Worm (Caenorhabditis elegans) whole organism, late embryonic: ENCODE data around the gene col-164.

ENCODE experiments used
- C38D4.7 ChIP-seq: fragments of 200-800 bp; sonication (Bioruptor generic); optimal IDR thresholded peaks from 2 replicates; lab custom pipeline; 2018; ENCODE audit warnings: mild to moderate bottlenecking, missing genetic modification characterization, moderate library complexity, missing compliant biosample characterization
- F13H6.1 ChIP-seq: sonication (generic microtip); optimal IDR thresholded peaks from 2 replicates; lab custom pipeline; 2016; ENCODE audit warnings: missing genetic modification characterization, missing compliant biosample characterization
- K02D7.2 ChIP-seq: sonication (generic microtip); optimal IDR thresholded peaks from 2 replicates; lab custom pipeline; 2017; ENCODE audit warnings: mild to moderate bottlenecking, missing genetic modification characterization, missing compliant biosample characterization
- K09A11.1 ChIP-seq: sonication (generic microtip); optimal IDR thresholded peaks from 2 replicates; lab custom pipeline; 2017; ENCODE audit warnings: antibody characterized with exemption, mild to moderate bottlenecking, missing genetic modification characterization, missing compliant biosample characterization; ENCODE audit not compliant: insufficient read depth
- ahr-1 ChIP-seq: sonication (generic microtip); optimal IDR thresholded peaks from 2 replicates; lab custom pipeline; 2016; ENCODE audit warnings: missing genetic modification characterization, missing compliant biosample characterization
- ama-1 ChIP-seq: fragments of 150-350 bp; optimal IDR thresholded peaks from 2 replicates; lab custom pipeline; 2014
- ceh-18 ChIP-seq: sonication (generic microtip); optimal IDR thresholded peaks from 2 replicates; lab custom pipeline; 2016; ENCODE audit warnings: missing genetic modification characterization, missing compliant biosample characterization
- ceh-19 ChIP-seq: fragments of 200-800 bp; sonication (Bioruptor generic); optimal IDR thresholded peaks from 2 replicates; lab custom pipeline; 2018; ENCODE audit warnings: mild to moderate bottlenecking, missing genetic modification characterization, missing compliant biosample characterization
- ceh-22 ChIP-seq: sonication (generic microtip); optimal IDR thresholded peaks from 2 replicates; lab custom pipeline; 2017; ENCODE audit warnings: missing biosample characterization, missing genetic modification characterization
- ceh-30 ChIP-seq: fragments of 150-350 bp; optimal IDR thresholded peaks from 2 replicates; lab custom pipeline; 2014; ENCODE audit warnings: missing biosample characterization, missing genetic modification characterization
- ceh-31 ChIP-seq: sonication (generic microtip); optimal IDR thresholded peaks from 2 replicates; lab custom pipeline; 2016; ENCODE audit warnings: missing genetic modification characterization, missing compliant biosample characterization
- ceh-34 ChIP-seq: sonication (generic microtip); optimal IDR thresholded peaks from 2 replicates; lab custom pipeline; 2016; ENCODE audit warnings: mild to moderate bottlenecking, missing genetic modification characterization, missing compliant biosample characterization
- ceh-48 ChIP-seq: sonication (generic microtip); optimal IDR thresholded peaks from 2 replicates; lab custom pipeline; 2016; ENCODE audit warnings: missing genetic modification characterization, inconsistent platforms, missing compliant biosample characterization
- che-1 ChIP-seq: sonication (generic microtip); optimal IDR thresholded peaks from 2 replicates; lab custom pipeline; 2016; ENCODE audit warnings: mild to moderate bottlenecking, missing genetic modification characterization, missing compliant biosample characterization
- elt-4 ChIP-seq: sonication (generic microtip); optimal IDR thresholded peaks from 2 replicates; lab custom pipeline; 2016; ENCODE audit warnings: missing genetic modification characterization, missing compliant biosample characterization
- ets-4 ChIP-seq: sonication (generic microtip); optimal IDR thresholded peaks from 2 replicates; lab custom pipeline; 2016; ENCODE audit warnings: missing genetic modification characterization, missing compliant biosample characterization
- fkh-6 ChIP-seq: sonication (generic microtip); optimal IDR thresholded peaks from 2 replicates; lab custom pipeline; 2016; ENCODE audit warnings: missing genetic modification characterization, missing compliant biosample characterization
- gmeb-2 ChIP-seq: sonication (generic microtip); optimal IDR thresholded peaks from 2 replicates; lab custom pipeline; 2016; ENCODE audit warnings: missing genetic modification characterization, inconsistent platforms, missing compliant biosample characterization
- hlh-13 ChIP-seq: fragments of 200-800 bp; sonication (Bioruptor generic); optimal IDR thresholded peaks from 2 replicates; lab custom pipeline; 2018; ENCODE audit warnings: mild to moderate bottlenecking, missing genetic modification characterization, missing compliant biosample characterization
- hlh-30 ChIP-seq: sonication (generic microtip); optimal IDR thresholded peaks from 2 replicates; lab custom pipeline; 2017; ENCODE audit warnings: antibody characterized with exemption, missing genetic modification characterization, missing compliant biosample characterization; ENCODE audit not compliant: insufficient read depth
- hlh-8 ChIP-seq: sonication (generic microtip); optimal IDR thresholded peaks from 2 replicates; lab custom pipeline; 2016; ENCODE audit warnings: missing genotype, missing genetic modification characterization, missing compliant biosample characterization
- lin-11 ChIP-seq: fragments of 200-800 bp; sonication (Bioruptor generic); optimal IDR thresholded peaks from 2 replicates; lab custom pipeline; 2018; ENCODE audit warnings: mild to moderate bottlenecking, missing genetic modification characterization, missing compliant biosample characterization
- madf-2 ChIP-seq: sonication (generic microtip); optimal IDR thresholded peaks from 2 replicates; lab custom pipeline; 2017; ENCODE audit warnings: missing genetic modification characterization, missing compliant biosample characterization
- nfya-1 ChIP-seq: sonication (generic microtip); optimal IDR thresholded peaks from 2 replicates; lab custom pipeline; 2017; ENCODE audit warnings: missing genetic modification characterization, mild to moderate bottlenecking, missing compliant biosample characterization, antibody characterized with exemption, moderate library complexity
- nhr-11 ChIP-seq: fragments of 150-350 bp; optimal IDR thresholded peaks from 2 replicates; lab custom pipeline; 2014; ENCODE audit warnings: missing biosample characterization, missing genetic modification characterization
- nhr-232 ChIP-seq: sonication (generic microtip); optimal IDR thresholded peaks from 2 replicates; lab custom pipeline; 2016; ENCODE audit warnings: missing genetic modification characterization, missing compliant biosample characterization
- pag-3 ChIP-seq: sonication (generic microtip); optimal IDR thresholded peaks from 2 replicates; lab custom pipeline; 2016; ENCODE audit warnings: missing compliant biosample characterization, missing genetic modification characterization, borderline replicate concordance
- pha-2 ChIP-seq: sonication (generic microtip); optimal IDR thresholded peaks from 2 replicates; lab custom pipeline; 2017; ENCODE audit warnings: mild to moderate bottlenecking, missing genetic modification characterization, missing compliant biosample characterization
- pha-4 ChIP-seq: fragments of 150-350 bp; optimal IDR thresholded peaks from 2 replicates; lab custom pipeline; 2018; ENCODE audit warnings: missing biosample characterization, missing genetic modification reagents, missing genetic modification characterization
- pqm-1 ChIP-seq: sonication (generic microtip); optimal IDR thresholded peaks from 2 replicates; lab custom pipeline; 2016; ENCODE audit warnings: missing genetic modification characterization, missing compliant biosample characterization
- pros-1 ChIP-seq: fragments of 150-350 bp; optimal IDR thresholded peaks from 2 replicates; lab custom pipeline; 2014; ENCODE audit warnings: missing biosample characterization, missing genetic modification reagents, missing genetic modification characterization
- rnt-1 ChIP-seq: sonication (generic microtip); optimal IDR thresholded peaks from 2 replicates; lab custom pipeline; 2016; ENCODE audit warnings: missing genetic modification characterization, missing compliant biosample characterization
- sox-4 ChIP-seq: sonication (generic microtip); optimal IDR thresholded peaks from 2 replicates; lab custom pipeline; 2017; ENCODE audit warnings: mild to moderate bottlenecking, missing genetic modification characterization, inconsistent platforms, missing compliant biosample characterization
- syd-9 ChIP-seq: sonication (generic microtip); optimal IDR thresholded peaks from 2 replicates; lab custom pipeline; 2016; ENCODE audit warnings: mild to moderate bottlenecking, missing genetic modification characterization, moderate library complexity, missing compliant biosample characterization
- tbx-2 ChIP-seq: sonication (generic microtip); optimal IDR thresholded peaks from 2 replicates; lab custom pipeline; 2016; ENCODE audit warnings: missing genetic modification characterization, missing compliant biosample characterization
- unc-42 ChIP-seq: sonication (generic microtip); optimal IDR thresholded peaks from 2 replicates; lab custom pipeline; 2016; ENCODE audit warnings: missing genotype, missing genetic modification characterization, missing compliant biosample characterization
- zip-5 ChIP-seq: sonication (generic microtip); optimal IDR thresholded peaks from 2 replicates; lab custom pipeline; 2016; ENCODE audit warnings: missing genetic modification characterization, missing compliant biosample characterization

Gene col-164

ce11 chrX:2130141-2130540 lies 36.9 kb downstream of the col-164 start, which contains the start of gene F53B1.8:
TSS of gene F53B1.8 (minus strand) at chrX:2130241.
- TF ChIP-seq C38D4.7 (GFP tag; lab: Kevin White, UChicago) (no peak), hlh-8 (no peak)

ce11 chrX:2131650-2132049 lies 38.4 kb downstream of the col-164 start, which contains the start of gene F53B1.9:
TSS of gene F53B1.9 (minus strand) at chrX:2131844.
- TF ChIP-seq unc-42 (tag; lab: Kevin White, UChicago) (peak; percentile 30), ama-1 (no peak)

ce11 chrX:2136937-2137336 lies 43.7 kb downstream of the col-164 start:
- TF ChIP-seq gmeb-2 (tag; lab: Kevin White, UChicago) (no peak), unc-42 (tag; lab: Kevin White, UChicago) (peak; percentile 45), nhr-11 (tag; lab: Kevin White, UChicago) (no peak)

DNA sequence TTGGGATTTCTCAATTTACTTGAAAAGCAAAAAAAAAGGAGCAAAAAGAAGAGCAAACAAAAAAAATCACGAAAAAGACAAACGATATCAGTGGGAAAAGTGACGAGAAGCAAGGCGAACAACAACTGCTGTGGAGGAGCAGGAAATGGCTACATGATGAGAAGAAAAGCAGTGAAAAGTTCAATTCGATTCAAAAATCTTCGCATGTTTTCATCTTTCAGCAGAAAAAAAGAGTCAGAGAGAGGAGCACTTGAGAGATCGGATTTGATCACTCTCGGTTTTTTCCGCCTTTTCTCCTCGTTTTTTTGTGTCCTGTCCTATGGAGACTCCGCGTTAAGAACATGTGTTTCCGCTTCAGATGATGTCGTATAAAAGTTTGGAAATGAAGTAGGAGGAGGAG lies 45.7 kb downstream of the col-164 start:
- peak; percentile 32 for TF ChIP-seq ceh-18 (tag; lab: Kevin White, UChicago)
- no peak for TF ChIP-seq ceh-19
- no peak for TF ChIP-seq ceh-22

ce11 chrX:2140610-2141009 lies 47.3 kb downstream of the col-164 start:
- TF ChIP-seq pha-2 (tag; lab: Kevin White, UChicago) (no peak), nhr-11 (tag; lab: Kevin White, UChicago) (no peak), ceh-34 (tag; lab: Kevin White, UChicago) (no peak), zip-5 (no peak), hlh-30 (tag; lab: Kevin White, UChicago) (no peak), ceh-48 (peak; percentile 58), hlh-13 (GFP tag; lab: Kevin White, UChicago) (no peak), unc-42 (tag; lab: Kevin White, UChicago) (peak; percentile 1), F13H6.1 (tag; lab: Kevin White, UChicago) (no peak), ceh-19 (peak; percentile 6), ama-1 (no peak), pqm-1 (no peak), che-1 (tag; lab: Kevin White, UChicago) (no peak), nhr-232 (tag; lab: Kevin White, UChicago) (no peak), ceh-30 (tag; lab: Kevin White, UChicago) (no peak), ets-4 (tag; lab: Kevin White, UChicago) (no peak), sox-4 (tag; lab: Kevin White, UChicago) (no peak), pag-3 (no peak), pha-4 (tag; lab: Kevin White, UChicago) (no peak), ceh-18 (tag; lab: Kevin White, UChicago) (no peak), ahr-1 (no peak), rnt-1 (no peak), lin-11 (tag; lab: Kevin White, UChicago) (no peak), syd-9 (tag; lab: Kevin White, UChicago) (no peak), elt-4 (tag; lab: Kevin White, UChicago) (no peak), ceh-31 (tag; lab: Kevin White, UChicago) (peak; percentile 31), K02D7.2 (tag; lab: Kevin White, UChicago) (no peak), tbx-2 (tag; lab: Kevin White, UChicago) (no peak), K09A11.1 (no peak), nfya-1 (tag; lab: Kevin White, UChicago) (peak; percentile 3), madf-2 (tag; lab: Kevin White, UChicago) (no peak), C38D4.7 (GFP tag; lab: Kevin White, UChicago) (no peak), pros-1 (tag; lab: Kevin White, UChicago) (no peak), fkh-6 (tag; lab: Kevin White, UChicago) (no peak)
